In the genomic region with DNA sequence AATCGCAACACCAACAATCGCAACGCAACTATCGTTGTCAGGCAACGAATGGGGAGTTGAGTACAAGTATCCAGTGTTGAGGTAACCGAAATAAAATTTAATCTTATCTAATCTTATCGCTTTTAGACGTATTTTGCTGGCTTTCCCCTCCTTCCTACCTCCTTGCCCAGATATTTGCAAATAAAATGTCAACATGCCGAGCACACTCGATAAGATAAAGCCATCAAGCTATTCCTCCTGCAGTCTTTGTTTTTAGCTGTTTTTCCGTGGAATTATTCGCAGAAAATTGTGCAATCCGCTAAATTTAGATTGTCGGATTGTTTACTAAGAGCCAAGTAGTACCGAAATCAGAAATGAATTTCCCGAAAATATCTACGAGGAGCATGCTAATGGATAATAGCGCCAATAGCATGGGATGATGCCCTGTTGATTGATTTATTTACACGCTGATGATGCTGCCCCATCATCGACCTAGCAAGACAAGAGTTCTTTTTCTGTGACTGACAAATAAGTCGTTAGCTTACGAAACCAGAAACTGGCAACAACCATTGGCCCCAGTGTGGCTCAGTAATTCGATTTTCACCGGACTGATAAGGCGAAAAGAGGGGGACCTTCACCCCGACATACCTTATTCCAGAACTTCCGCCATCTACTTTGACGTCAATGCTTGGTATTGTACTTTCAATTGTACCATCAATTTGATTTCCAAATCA, we compare ENCODE assay signal across 1 fruit fly cellular context.
TF ChIP-seq lines count a peak whose summit lies in the region.

No protein-coding gene starts in this region.

TF ChIP-seq in whole organism, embryonic, 481 proteins besides CTCF, POLR2A, EP300 and RAD21 (continued from another document and continues in another):
- TF ChIP-seq org-1 (GFP tag; optimal IDR thresholded peaks at IDR 0.05; lab: Kevin White, UChicago): no peak
- no peak for TF ChIP-seq Dek (tag; optimal IDR thresholded peaks at IDR 0.05; lab: Kevin White, UChicago)
- TF ChIP-seq nau (GFP tag; optimal IDR thresholded peaks at IDR 0.05; lab: Kevin White, UChicago): no peak
- no peak for TF ChIP-seq row (GFP tag; IDR thresholded peaks at IDR 0.05; lab: Robert Waterston, UW)
- TF ChIP-seq Hmx (GFP tag; optimal IDR thresholded peaks at IDR 0.05; lab: Kevin White, UChicago): no peak
- TF ChIP-seq unc-4 (GFP tag; IDR thresholded peaks at IDR 0.05; lab: Robert Waterston, UW; ENCODE audit: partially characterized antibody): no peak
- no peak for TF ChIP-seq CG11247 (GFP tag; IDR thresholded peaks at IDR 0.05; lab: Robert Waterston, UW)
- TF ChIP-seq CG12071 (GFP tag; optimal IDR thresholded peaks at IDR 0.05; lab: Kevin White, UChicago): peak; percentile 5
- no peak for TF ChIP-seq CG9215 (GFP tag; IDR thresholded peaks at IDR 0.05; lab: Robert Waterston, UW)
- no peak for TF ChIP-seq Side (GFP tag; optimal IDR thresholded peaks at IDR 0.05; lab: Kevin White, UChicago)
- TF ChIP-seq dan (GFP tag; IDR thresholded peaks at IDR 0.05; lab: Robert Waterston, UW): no peak
- TF ChIP-seq ato (GFP tag; IDR thresholded peaks at IDR 0.05; lab: Robert Waterston, UW; ENCODE audit: partially characterized antibody): no peak
- TF ChIP-seq cwo (GFP tag; optimal IDR thresholded peaks at IDR 0.05; lab: Kevin White, UChicago): no peak
- no peak for TF ChIP-seq CG17612 (GFP tag; IDR thresholded peaks at IDR 0.05; lab: Robert Waterston, UW)
- no peak for TF ChIP-seq Hr78 (GFP tag; optimal IDR thresholded peaks at IDR 0.05; lab: Kevin White, UChicago)
- TF ChIP-seq grn (GFP tag; optimal IDR thresholded peaks at IDR 0.05; lab: Kevin White, UChicago): peak; percentile 45
- TF ChIP-seq Hr3 (GFP tag; optimal IDR thresholded peaks at IDR 0.05; lab: Kevin White, UChicago): no peak
- 0 out of 3 replicates have a peak, but pooled peaks have one; percentile 6 for TF ChIP-seq zfh1 (GFP tag; IDR thresholded peaks at IDR 0.05; lab: Robert Waterston, UW)
- TF ChIP-seq caup (GFP tag; optimal IDR thresholded peaks at IDR 0.05; lab: Kevin White, UChicago; ENCODE audit: severe bottlenecking): peak; percentile 63
- TF ChIP-seq CG17385 (GFP tag; optimal IDR thresholded peaks at IDR 0.05; lab: Kevin White, UChicago): peak; percentile 8
- no peak for TF ChIP-seq CG8290 (GFP tag; optimal IDR thresholded peaks at IDR 0.05; lab: Kevin White, UChicago)
- TF ChIP-seq CG8290 (tag; optimal IDR thresholded peaks at IDR 0.05; lab: Kevin White, UChicago): peak in 1 of 2 experiments; percentile 47
- no peak for TF ChIP-seq CG11723 (GFP tag; optimal IDR thresholded peaks at IDR 0.05; lab: Kevin White, UChicago)
- TF ChIP-seq CG8944 (GFP tag; optimal IDR thresholded peaks at IDR 0.05; lab: Kevin White, UChicago): no peak
- no peak for TF ChIP-seq Atf6 (GFP tag; IDR thresholded peaks at IDR 0.05; lab: Robert Waterston, UW)
- no peak for TF ChIP-seq cato (GFP tag; optimal IDR thresholded peaks at IDR 0.05; lab: Kevin White, UChicago; ENCODE audit: borderline replicate concordance)
- peak; percentile 10 for TF ChIP-seq CG15479 (GFP tag; optimal IDR thresholded peaks at IDR 0.05; lab: Kevin White, UChicago)
- TF ChIP-seq CG13123 (GFP tag; optimal IDR thresholded peaks at IDR 0.05; lab: Kevin White, UChicago): no peak
- no peak for TF ChIP-seq Doc2 (GFP tag; IDR thresholded peaks at IDR 0.05; lab: Robert Waterston, UW)
- TF ChIP-seq peb (GFP tag; IDR thresholded peaks at IDR 0.05; lab: Robert Waterston, UW): no peak
- no peak for TF ChIP-seq Taf1 (GFP tag; IDR thresholded peaks at IDR 0.05; lab: Robert Waterston, UW)
- no peak for TF ChIP-seq tx (GFP tag; optimal IDR thresholded peaks at IDR 0.05; lab: Kevin White, UChicago)
- TF ChIP-seq D19B (GFP tag; optimal IDR thresholded peaks at IDR 0.05; lab: Kevin White, UChicago): no peak
- no peak for TF ChIP-seq CG8281 (tag; optimal IDR thresholded peaks at IDR 0.05; lab: Kevin White, UChicago)
- TF ChIP-seq inv (GFP tag; IDR thresholded peaks at IDR 0.05; lab: Robert Waterston, UW; ENCODE audit: partially characterized antibody): no peak
- TF ChIP-seq nom (GFP tag; optimal IDR thresholded peaks at IDR 0.05; lab: Kevin White, UChicago): no peak
- peak; percentile 32 for TF ChIP-seq corto (GFP tag; optimal IDR thresholded peaks at IDR 0.05; lab: Kevin White, UChicago)
- peak; percentile 98 for TF ChIP-seq sd (tag; optimal IDR thresholded peaks at IDR 0.05; lab: Kevin White, UChicago)
- TF ChIP-seq wek (GFP tag; optimal IDR thresholded peaks at IDR 0.05; lab: Kevin White, UChicago): no peak
- peak; percentile 75; the same call in 1 of the 2 replicates for TF ChIP-seq crol (GFP tag; IDR thresholded peaks at IDR 0.05; lab: Robert Waterston, UW)
- no peak for TF ChIP-seq CG1024 (GFP tag; IDR thresholded peaks at IDR 0.05; lab: Robert Waterston, UW)
- peak; percentile 86 for TF ChIP-seq mirr (GFP tag; optimal IDR thresholded peaks at IDR 0.05; lab: Kevin White, UChicago)
- TF ChIP-seq CG12769 (tag; optimal IDR thresholded peaks at IDR 0.05; lab: Kevin White, UChicago): peak; percentile 12
- TF ChIP-seq zen (tag; optimal IDR thresholded peaks at IDR 0.05; lab: Kevin White, UChicago): no peak
- no peak for TF ChIP-seq otp (GFP tag; IDR thresholded peaks at IDR 0.05; lab: Robert Waterston, UW)
- TF ChIP-seq lbe (GFP tag; optimal IDR thresholded peaks at IDR 0.05; lab: Kevin White, UChicago): peak; percentile 14
- no peak for TF ChIP-seq cg (GFP tag; optimal IDR thresholded peaks at IDR 0.05; lab: Kevin White, UChicago)
- TF ChIP-seq CG10366 (GFP tag; IDR thresholded peaks at IDR 0.05; lab: Robert Waterston, UW): no peak
- no peak; the same call in 1 of the 2 replicates for TF ChIP-seq CG13287 (GFP tag; IDR thresholded peaks at IDR 0.05; lab: Robert Waterston, UW; ENCODE audit: partially characterized antibody)
- no peak for TF ChIP-seq CG10274 (GFP tag; optimal IDR thresholded peaks at IDR 0.05; lab: Kevin White, UChicago)
- no peak for TF ChIP-seq CG8388 (GFP tag; optimal IDR thresholded peaks at IDR 0.05; lab: Kevin White, UChicago)
- TF ChIP-seq CG18764 (GFP tag; optimal IDR thresholded peaks at IDR 0.05; lab: Kevin White, UChicago): no peak
- TF ChIP-seq CG13775 (GFP tag; optimal IDR thresholded peaks at IDR 0.05; lab: Kevin White, UChicago): no peak
- TF ChIP-seq D19A (tag; optimal IDR thresholded peaks at IDR 0.05; lab: Kevin White, UChicago): no peak
- 0 out of 2 replicates have a peak, but pooled peaks have one; percentile 9 for TF ChIP-seq E2f1 (GFP tag; IDR thresholded peaks at IDR 0.05; lab: Robert Waterston, UW)
- TF ChIP-seq nerfin-2 (GFP tag; IDR thresholded peaks at IDR 0.05; lab: Robert Waterston, UW; ENCODE audit: partially characterized antibody): no peak
- no peak; the same call in 1 of the 2 replicates for TF ChIP-seq rib (GFP tag; IDR thresholded peaks at IDR 0.05; lab: Robert Waterston, UW)
- TF ChIP-seq HLH4C (GFP tag; IDR thresholded peaks at IDR 0.05; lab: Robert Waterston, UW; ENCODE audit: partially characterized antibody): no peak
- TF ChIP-seq NFAT (GFP tag; IDR thresholded peaks at IDR 0.05; lab: Robert Waterston, UW): no peak
- TF ChIP-seq sim (GFP tag; IDR thresholded peaks at IDR 0.05; lab: Robert Waterston, UW): no peak
- TF ChIP-seq disco-r (GFP tag; optimal IDR thresholded peaks at IDR 0.05; lab: Kevin White, UChicago): no peak
- no peak for TF ChIP-seq CG10321 (GFP tag; IDR thresholded peaks at IDR 0.05; lab: Robert Waterston, UW)
- TF ChIP-seq Dbx (GFP tag; IDR thresholded peaks at IDR 0.05; lab: Robert Waterston, UW): no peak
- TF ChIP-seq CG32532 (GFP tag; IDR thresholded peaks at IDR 0.05; lab: Robert Waterston, UW): peak; percentile 12; the same call in 1 of the 2 replicates
- no peak for TF ChIP-seq CG12299 (tag; optimal IDR thresholded peaks at IDR 0.05; lab: Kevin White, UChicago)
- TF ChIP-seq Mad (GFP tag; optimal IDR thresholded peaks at IDR 0.05; lab: Kevin White, UChicago): no peak
- no peak for TF ChIP-seq wdn (GFP tag; IDR thresholded peaks at IDR 0.05; lab: Robert Waterston, UW)
- no peak for TF ChIP-seq Dp (GFP tag; optimal IDR thresholded peaks at IDR 0.05; lab: Kevin White, UChicago)
- TF ChIP-seq Doc3 (GFP tag; IDR thresholded peaks at IDR 0.05; lab: Robert Waterston, UW; ENCODE audit: partially characterized antibody): no peak
- no peak for TF ChIP-seq NC2α (GFP tag; optimal IDR thresholded peaks at IDR 0.05; lab: Kevin White, UChicago)
- peak; percentile 47 for TF ChIP-seq Hmr (GFP tag; optimal IDR thresholded peaks at IDR 0.05; lab: Kevin White, UChicago)
- TF ChIP-seq vnd (GFP tag; IDR thresholded peaks at IDR 0.05; lab: Robert Waterston, UW; ENCODE audit: partially characterized antibody): no peak
- no peak for TF ChIP-seq CG18619 (GFP tag; optimal IDR thresholded peaks at IDR 0.05; lab: Kevin White, UChicago)
- no peak for TF ChIP-seq CG9817 (tag; optimal IDR thresholded peaks at IDR 0.05; lab: Kevin White, UChicago)
- TF ChIP-seq pho (GFP tag; optimal IDR thresholded peaks at IDR 0.05; lab: Kevin White, UChicago): no peak
- TF ChIP-seq CG4707 (GFP tag; optimal IDR thresholded peaks at IDR 0.05; lab: Kevin White, UChicago): no peak
- peak; percentile 76 for TF ChIP-seq CG10543 (GFP tag; optimal IDR thresholded peaks at IDR 0.05; lab: Kevin White, UChicago)
- no peak for TF ChIP-seq CG1647 (GFP tag; optimal IDR thresholded peaks at IDR 0.05; lab: Kevin White, UChicago)
- TF ChIP-seq pnt (GFP tag; optimal IDR thresholded peaks at IDR 0.05; lab: Kevin White, UChicago): no peak
- TF ChIP-seq Drgx (GFP tag; IDR thresholded peaks at IDR 0.05; lab: Robert Waterston, UW): no peak
- no peak for TF ChIP-seq CG31224 (GFP tag; IDR thresholded peaks at IDR 0.05; lab: Robert Waterston, UW)
- TF ChIP-seq Six4 (GFP tag; optimal IDR thresholded peaks at IDR 0.05; lab: Kevin White, UChicago): no peak
- peak; percentile 1 for TF ChIP-seq CG17568 (GFP tag; optimal IDR thresholded peaks at IDR 0.05; lab: Kevin White, UChicago)
- no peak for TF ChIP-seq CG2202 (tag; optimal IDR thresholded peaks at IDR 0.05; lab: Kevin White, UChicago)
- TF ChIP-seq CG3065 (GFP tag; optimal IDR thresholded peaks at IDR 0.05; lab: Kevin White, UChicago): no peak
- TF ChIP-seq Nf-YC (tag; optimal IDR thresholded peaks at IDR 0.05; lab: Kevin White, UChicago): peak; percentile 23
- no peak for TF ChIP-seq CG30020 (tag; optimal IDR thresholded peaks at IDR 0.05; lab: Kevin White, UChicago)
- TF ChIP-seq Ada2b (GFP tag; IDR thresholded peaks at IDR 0.05; lab: Robert Waterston, UW): no peak
- TF ChIP-seq amos (GFP tag; IDR thresholded peaks at IDR 0.05; lab: Robert Waterston, UW; ENCODE audit: partially characterized antibody): no peak
- no peak for TF ChIP-seq CG4730 (GFP tag; IDR thresholded peaks at IDR 0.05; lab: Robert Waterston, UW)
- peak; percentile 49 for TF ChIP-seq Fer1 (GFP tag; optimal IDR thresholded peaks at IDR 0.05; lab: Kevin White, UChicago)
- TF ChIP-seq zfh2 (GFP tag; optimal IDR thresholded peaks at IDR 0.05; lab: Kevin White, UChicago): no peak
- TF ChIP-seq CrebB (tag; optimal IDR thresholded peaks at IDR 0.05; lab: Kevin White, UChicago): no peak
- TF ChIP-seq CG34376 (GFP tag; optimal IDR thresholded peaks at IDR 0.05; lab: Kevin White, UChicago): peak; percentile 72
- peak; percentile 100 for TF ChIP-seq GATAe (GFP tag; conservative IDR thresholded peaks at IDR 0.05; lab: Robert Waterston, UW)
- peak; percentile 19 for TF ChIP-seq schlank (tag; optimal IDR thresholded peaks at IDR 0.05; lab: Kevin White, UChicago)
- peak; percentile 9 for TF ChIP-seq Fer3 (tag; optimal IDR thresholded peaks at IDR 0.05; lab: Kevin White, UChicago)
- TF ChIP-seq CG31365 (tag; optimal IDR thresholded peaks at IDR 0.05; lab: Kevin White, UChicago): no peak
- no peak for TF ChIP-seq oc (tag; optimal IDR thresholded peaks at IDR 0.05; lab: Kevin White, UChicago)
- peak; percentile 38 for TF ChIP-seq lab (GFP tag; optimal IDR thresholded peaks at IDR 0.05; lab: Kevin White, UChicago)
- TF ChIP-seq psq (GFP tag; optimal IDR thresholded peaks at IDR 0.05; lab: Kevin White, UChicago): no peak
- no peak for TF ChIP-seq hkb (optimal IDR thresholded peaks at IDR 0.05; lab: Kevin White, UChicago)
- TF ChIP-seq hkb (GFP tag; IDR thresholded peaks at IDR 0.05; lab: Robert Waterston, UW): no peak
- no peak for TF ChIP-seq Atf-2 (GFP tag; optimal IDR thresholded peaks at IDR 0.05; lab: Kevin White, UChicago)
- TF ChIP-seq CG15696 (tag; optimal IDR thresholded peaks at IDR 0.05; lab: Kevin White, UChicago): no peak
- no peak for TF ChIP-seq Deaf1 (tag; optimal IDR thresholded peaks at IDR 0.05; lab: Kevin White, UChicago)
- 0 out of 3 replicates have a peak, but pooled peaks have one; percentile 59 for TF ChIP-seq CG2199 (GFP tag; IDR thresholded peaks at IDR 0.05; lab: Robert Waterston, UW)
- TF ChIP-seq CG2678 (tag; optimal IDR thresholded peaks at IDR 0.05; lab: Kevin White, UChicago): peak; percentile 14
- TF ChIP-seq dmrt11E (tag; optimal IDR thresholded peaks at IDR 0.05; lab: Kevin White, UChicago): no peak
- peak in 1 of 2 experiments; percentile 77 for TF ChIP-seq Pdp1 (GFP tag; optimal IDR thresholded peaks at IDR 0.05; lab: Kevin White, UChicago)
- no peak for TF ChIP-seq Bdp1 (GFP tag; optimal IDR thresholded peaks at IDR 0.05; lab: Kevin White, UChicago)
- no peak for TF ChIP-seq bigmax (GFP tag; optimal IDR thresholded peaks at IDR 0.05; lab: Kevin White, UChicago)
- TF ChIP-seq bbx (GFP tag; IDR thresholded peaks at IDR 0.05; lab: Robert Waterston, UW; ENCODE audit: partially characterized antibody): no peak
- no peak for TF ChIP-seq CG11560 (tag; IDR thresholded peaks at IDR 0.05; lab: Robert Waterston, UW)
- no peak for TF ChIP-seq usp (GFP tag; optimal IDR thresholded peaks at IDR 0.05; lab: Kevin White, UChicago)
- TF ChIP-seq eyg (GFP tag; optimal IDR thresholded peaks at IDR 0.05; lab: Kevin White, UChicago): no peak
- TF ChIP-seq gcm (GFP tag; optimal IDR thresholded peaks at IDR 0.05; lab: Kevin White, UChicago): no peak
- peak; percentile 28 for TF ChIP-seq CG7987 (GFP tag; optimal IDR thresholded peaks at IDR 0.05; lab: Kevin White, UChicago)
- no peak for TF ChIP-seq CG10147 (GFP tag; optimal IDR thresholded peaks at IDR 0.05; lab: Kevin White, UChicago)
- TF ChIP-seq cad (GFP tag; optimal IDR thresholded peaks at IDR 0.05; lab: Kevin White, UChicago): no peak
- TF ChIP-seq jigr1 (GFP tag; IDR thresholded peaks at IDR 0.05; lab: Robert Waterston, UW): no peak
- TF ChIP-seq CG4617 (GFP tag; optimal IDR thresholded peaks at IDR 0.05; lab: Kevin White, UChicago; ENCODE audit: borderline replicate concordance): no peak
- TF ChIP-seq Dll (GFP tag; IDR thresholded peaks at IDR 0.05; lab: Robert Waterston, UW; ENCODE audit: partially characterized antibody): no peak
- TF ChIP-seq zf30C (GFP tag; optimal IDR thresholded peaks at IDR 0.05; lab: Kevin White, UChicago): no peak
- peak; percentile 49 for TF ChIP-seq sug (tag; optimal IDR thresholded peaks at IDR 0.05; lab: Kevin White, UChicago)
- TF ChIP-seq Ets97D (GFP tag; optimal IDR thresholded peaks at IDR 0.05; lab: Kevin White, UChicago): no peak
